Worm (Caenorhabditis elegans) whole organism, L4 larva: ENCODE data around the gene srx-59.

ENCODE experiments used
- D1046.2 ChIP-seq: fragments of 200-800 bp; sonication (Bioruptor generic); IDR thresholded peaks from 2 replicates; pipeline ENCODE4 v1.3.6; 2022; ENCODE audit warnings: missing genetic modification characterization, missing compliant biosample characterization
- F26F4.8 ChIP-seq: fragments of 200-800 bp; sonication (Bioruptor generic); conservative IDR thresholded peaks from 2 replicates; pipeline ENCODE4 v1.3.6; 2022; ENCODE audit warnings: missing genetic modification characterization, missing compliant biosample characterization
- F37D6.2 ChIP-seq: sonication (generic microtip); optimal IDR thresholded peaks from 2 replicates; lab custom pipeline; 2016; ENCODE audit warnings: mild to moderate bottlenecking, missing genetic modification characterization, missing compliant biosample characterization
- F49E8.2 ChIP-seq: sonication (generic microtip); optimal IDR thresholded peaks from 2 replicates; lab custom pipeline; 2016; ENCODE audit warnings: missing compliant biosample characterization, mild to moderate bottlenecking, missing genetic modification characterization, borderline replicate concordance
- R02D3.7 ChIP-seq: fragments of 150-350 bp; sonication (generic microtip); optimal IDR thresholded peaks from 3 replicates; lab custom pipeline; 2014; ENCODE audit warnings: missing biosample characterization, missing genetic modification characterization
- Y105C5A.15 ChIP-seq: fragments of 200-800 bp; sonication (Bioruptor generic); IDR thresholded peaks from 2 replicates; pipeline ENCODE4 v1.3.6; 2022; ENCODE audit warnings: missing genetic modification characterization, missing compliant biosample characterization
- Y75B8A.6 ChIP-seq: fragments of 200-800 bp; sonication (Bioruptor generic); IDR thresholded peaks from 2 replicates; pipeline ENCODE4 v1.3.6; 2022; ENCODE audit warnings: missing genetic modification reagents, missing genetic modification characterization, missing compliant biosample characterization
- aha-1 ChIP-seq: fragments of 150-350 bp; peaks from one replicate; lab custom pipeline; 2014; ENCODE audit warnings: missing biosample characterization, missing genetic modification characterization
- ama-1 ChIP-seq: fragments of 150-350 bp; optimal IDR thresholded peaks from 2 replicates; lab custom pipeline; 2014; ENCODE audit warnings: inconsistent platforms, mixed read lengths
- attf-4 ChIP-seq: sonication (generic microtip); optimal IDR thresholded peaks from 3 replicates; lab custom pipeline; 2017; ENCODE audit warnings: missing biosample characterization, missing genetic modification characterization
- ceh-20 ChIP-seq: fragments of 200-800 bp; sonication (Bioruptor generic); IDR thresholded peaks from 2 replicates; pipeline ENCODE4 v1.3.6; 2022; ENCODE audit warnings: missing genetic modification reagents, missing genetic modification characterization, missing compliant biosample characterization
- ceh-28 ChIP-seq: fragments of 150-350 bp; optimal IDR thresholded peaks from 2 replicates; lab custom pipeline; 2014; ENCODE audit warnings: missing biosample characterization, missing genetic modification reagents, missing genetic modification characterization
- ceh-44 ChIP-seq: fragments of 200-800 bp; sonication (Bioruptor generic); IDR thresholded peaks from 2 replicates; pipeline ENCODE4 v1.3.6; 2022; ENCODE audit warnings: missing genetic modification reagents, missing genetic modification characterization, missing compliant biosample characterization
- ceh-62 ChIP-seq: sonication (generic microtip); optimal IDR thresholded peaks from 2 replicates; lab custom pipeline; 2017; ENCODE audit warnings: missing biosample characterization, missing genetic modification characterization
- ceh-82 ChIP-seq: sonication (generic microtip); optimal IDR thresholded peaks from 2 replicates; lab custom pipeline; 2017; ENCODE audit warnings: missing biosample characterization, missing genetic modification characterization
- ces-1 ChIP-seq: fragments of 150-350 bp; sonication (generic microtip); optimal IDR thresholded peaks from 4 replicates; lab custom pipeline; 2014; ENCODE audit warnings: missing biosample characterization, missing genetic modification reagents, missing genetic modification characterization
- daf-16 ChIP-seq, 3 experiments: sonication (generic microtip); optimal IDR thresholded peaks; 2 replicates each; lab custom pipeline; 2016 to 2017; ENCODE audit warnings: missing genetic modification characterization in 3 of 3, missing genetic modification reagents in 3 of 3, mild to moderate bottlenecking in 2 of 3, missing compliant biosample characterization in 2 of 3, missing biosample characterization in 1 of 3, moderate library complexity in 1 of 3
- dmd-6 ChIP-seq: fragments of 200-800 bp; sonication (Bioruptor generic); IDR thresholded peaks from 2 replicates; pipeline ENCODE4 v1.3.6; 2022; ENCODE audit warnings: missing genetic modification reagents, missing genetic modification characterization, missing compliant biosample characterization
- dpl-1 ChIP-seq: fragments of 150-350 bp; optimal IDR thresholded peaks from 2 replicates; lab custom pipeline; 2014; ENCODE audit warnings: missing biosample characterization, missing genetic modification reagents, missing genetic modification characterization
- duxl-1 ChIP-seq: sonication (generic microtip); optimal IDR thresholded peaks from 2 replicates; lab custom pipeline; 2016; ENCODE audit warnings: mild to moderate bottlenecking, missing genetic modification characterization, moderate library complexity, missing compliant biosample characterization; ENCODE audit not compliant: poor library complexity
- dve-1 ChIP-seq: sonication (generic microtip); optimal IDR thresholded peaks from 2 replicates; lab custom pipeline; 2017; ENCODE audit warnings: antibody characterized with exemption, mild to moderate bottlenecking, missing genetic modification characterization, missing compliant biosample characterization; ENCODE audit not compliant: insufficient read depth
- fos-1 ChIP-seq: fragments of 150-350 bp; optimal IDR thresholded peaks from 2 replicates; lab custom pipeline; 2014; ENCODE audit warnings: missing biosample characterization, missing genetic modification characterization
- hlh-30 ChIP-seq: sonication (generic microtip); optimal IDR thresholded peaks from 2 replicates; lab custom pipeline; 2017; ENCODE audit warnings: antibody characterized with exemption, mild to moderate bottlenecking, missing genetic modification characterization, missing compliant biosample characterization; ENCODE audit not compliant: insufficient read depth
- lin-13 ChIP-seq: fragments of 150-350 bp; optimal IDR thresholded peaks from 2 replicates; lab custom pipeline; 2014; ENCODE audit warnings: missing biosample characterization, missing genetic modification reagents, missing genetic modification characterization
- lin-15B ChIP-seq: fragments of 150-350 bp; sonication (generic microtip); optimal IDR thresholded peaks from 3 replicates; lab custom pipeline; 2014; ENCODE audit warnings: missing biosample characterization, missing genetic modification characterization
- lin-38 ChIP-seq: fragments of 200-800 bp; sonication (Bioruptor generic); IDR thresholded peaks from 2 replicates; pipeline ENCODE4 v1.3.6; 2022; ENCODE audit warnings: missing genetic modification reagents, missing genetic modification characterization, missing compliant biosample characterization
- lin-39 ChIP-seq: fragments of 150-350 bp; optimal IDR thresholded peaks from 2 replicates; lab custom pipeline; 2014; ENCODE audit warnings: missing biosample characterization, missing genetic modification reagents, missing genetic modification characterization
- lsy-2 ChIP-seq, 2 experiments: fragments of 150-350 bp in 1 of 2; sonication (generic microtip) in 1 of 2; optimal IDR thresholded peaks; 2 replicates each; lab custom pipeline; 2014 to 2017; ENCODE audit warnings: missing biosample characterization in 2 of 2, missing genetic modification characterization in 2 of 2
- mdl-1 ChIP-seq, 2 experiments: fragments of 150-350 bp in 1 of 2; sonication (generic microtip) in 1 of 2; optimal IDR thresholded peaks; 2 replicates each; lab custom pipeline; 2014 to 2017; ENCODE audit warnings: missing biosample characterization in 2 of 2, missing genetic modification characterization in 2 of 2
- mdt-29 ChIP-seq: fragments of 200-800 bp; sonication (Bioruptor generic); IDR thresholded peaks from 2 replicates; pipeline ENCODE4 v1.3.6; 2022; ENCODE audit warnings: missing genetic modification reagents, missing genetic modification characterization, missing compliant biosample characterization
- mes-2 ChIP-seq: sonication (generic microtip); optimal IDR thresholded peaks from 2 replicates; lab custom pipeline; 2016; ENCODE audit warnings: missing genotype, mild to moderate bottlenecking, missing genetic modification characterization, missing compliant biosample characterization; ENCODE audit not compliant: poor library complexity, severe bottlenecking
- nhr-10 ChIP-seq: fragments of 150-350 bp; optimal IDR thresholded peaks from 2 replicates; lab custom pipeline; 2014; ENCODE audit warnings: missing biosample characterization, missing genetic modification characterization
- nhr-41 ChIP-seq: fragments of 200-800 bp; sonication (Bioruptor generic); IDR thresholded peaks from 2 replicates; pipeline ENCODE4 v1.3.6; 2022; ENCODE audit warnings: missing genetic modification reagents, missing genetic modification characterization, missing compliant biosample characterization
- nhr-42 ChIP-seq: fragments of 200-800 bp; sonication (Bioruptor generic); IDR thresholded peaks from 2 replicates; pipeline ENCODE4 v1.3.6; 2022; ENCODE audit warnings: missing genetic modification characterization, missing compliant biosample characterization
- nhr-48 ChIP-seq: sonication (generic microtip); optimal IDR thresholded peaks from 2 replicates; lab custom pipeline; 2016; ENCODE audit warnings: mild to moderate bottlenecking, missing genetic modification characterization, missing compliant biosample characterization
- nhr-6 ChIP-seq: fragments of 150-350 bp; optimal IDR thresholded peaks from 2 replicates; lab custom pipeline; 2014; ENCODE audit warnings: missing biosample characterization, missing genetic modification characterization
- pqm-1 ChIP-seq: sonication (generic microtip); optimal IDR thresholded peaks from 2 replicates; lab custom pipeline; 2017; ENCODE audit warnings: missing biosample characterization, missing genetic modification characterization
- set-16 ChIP-seq: fragments of 200-800 bp; sonication (Bioruptor generic); IDR thresholded peaks from 2 replicates; pipeline ENCODE4 v1.3.6; 2022; ENCODE audit warnings: missing genetic modification reagents, missing genetic modification characterization, missing compliant biosample characterization
- skn-1 ChIP-seq: fragments of 150-350 bp; optimal IDR thresholded peaks from 2 replicates; lab custom pipeline; 2014; ENCODE audit warnings: missing biosample characterization, missing genetic modification characterization
- spr-3 ChIP-seq: fragments of 200-800 bp; sonication (Bioruptor generic); optimal IDR thresholded peaks from 2 replicates; lab custom pipeline; 2018; ENCODE audit warnings: mild to moderate bottlenecking, missing genetic modification characterization, missing compliant biosample characterization
- zfp-3 ChIP-seq: fragments of 200-800 bp; sonication (Bioruptor generic); conservative IDR thresholded peaks from 2 replicates; pipeline ENCODE4 v1.3.6; 2022; ENCODE audit warnings: missing genetic modification reagents, missing genetic modification characterization, missing compliant biosample characterization

Gene srx-59

ce11 chrV:6998303-6998884 is 26.7 kb downstream of the srx-59 start, which contains the start of gene nhr-42 (continued):
- no peak for TF ChIP-seq R02D3.7
- no peak for TF ChIP-seq ceh-82 (tag; lab: Kevin White, UChicago)
- no peak for TF ChIP-seq nhr-6
- no peak for TF ChIP-seq ces-1
- TF ChIP-seq nhr-42: no peak
- TF ChIP-seq ceh-20 (GFP tag; lab: Robert Waterston, UW): no peak
- TF ChIP-seq ceh-62 (tag; lab: Kevin White, UChicago): no peak
- no peak for TF ChIP-seq nhr-10 (tag; lab: Kevin White, UChicago)
- peak; percentile 22 for TF ChIP-seq pqm-1 (tag; lab: Kevin White, UChicago)
- no peak for TF ChIP-seq mdt-29 (GFP tag; lab: Robert Waterston, UW)
- peak in 1 of 2 experiments; percentile 20 for TF ChIP-seq lsy-2 (tag; optimal IDR thresholded peaks at IDR 0.05; lab: Kevin White, UChicago)
- no peak for TF ChIP-seq lin-15B (tag; lab: Kevin White, UChicago)
- no peak for TF ChIP-seq spr-3 (GFP tag; lab: Kevin White, UChicago)
- no peak for TF ChIP-seq D1046.2 (GFP tag; lab: Robert Waterston, UW)
- TF ChIP-seq Y75B8A.6 (GFP tag; lab: Robert Waterston, UW): no peak
- TF ChIP-seq nhr-48 (tag; lab: Kevin White, UChicago): no peak
- TF ChIP-seq mdl-1 (tag; optimal IDR thresholded peaks at IDR 0.05; lab: Kevin White, UChicago): peak in 1 of 2 experiments; percentile 83
- TF ChIP-seq dpl-1 (GFP tag; lab: Kevin White, UChicago): no peak
- TF ChIP-seq ama-1: no peak
- TF ChIP-seq attf-4 (tag; lab: Kevin White, UChicago): no peak
- TF ChIP-seq duxl-1 (tag; lab: Kevin White, UChicago): no peak
- TF ChIP-seq Y105C5A.15 (GFP tag; lab: Robert Waterston, UW): no peak
- no peak for TF ChIP-seq F26F4.8 (GFP tag; lab: Robert Waterston, UW)
- TF ChIP-seq ceh-44 (GFP tag; lab: Robert Waterston, UW): no peak
- no peak for TF ChIP-seq mes-2 (tag; lab: Kevin White, UChicago)
- no peak for TF ChIP-seq F49E8.2 (tag; lab: Kevin White, UChicago)
- no peak for TF ChIP-seq lin-39 (tag; lab: Kevin White, UChicago)
- TF ChIP-seq ceh-28 (tag; lab: Kevin White, UChicago): no peak
- no peak for TF ChIP-seq F37D6.2 (tag; lab: Kevin White, UChicago)
- TF ChIP-seq zfp-3 (GFP tag; lab: Robert Waterston, UW): no peak
- TF ChIP-seq aha-1 (tag; lab: Kevin White, UChicago): peak; percentile 73
- peak; percentile 39 for TF ChIP-seq hlh-30 (tag; lab: Kevin White, UChicago)
- no peak for TF ChIP-seq nhr-41 (GFP tag; lab: Robert Waterston, UW)
- TF ChIP-seq lin-38 (GFP tag; lab: Robert Waterston, UW): no peak
- no peak for TF ChIP-seq fos-1 (tag; lab: Kevin White, UChicago)
- no peak for TF ChIP-seq skn-1 (tag; lab: Kevin White, UChicago)

ce11 chrV:7000734-7001133 is 29.1 kb downstream of the srx-59 start:
- TF ChIP-seq daf-16 (GFP tag; optimal IDR thresholded peaks at IDR 0.05; lab: Kevin White, UChicago) (no peak), daf-16 (tag; optimal IDR thresholded peaks at IDR 0.05; lab: Kevin White, UChicago) (peak; percentile 50), nhr-41 (GFP tag; lab: Robert Waterston, UW) (no peak), set-16 (GFP tag; lab: Robert Waterston, UW) (no peak), dmd-6 (GFP tag; lab: Robert Waterston, UW) (0 out of 2 replicates have a peak, but pooled peaks have one; percentile 14), lin-15B (tag; lab: Kevin White, UChicago) (no peak), dve-1 (tag; lab: Kevin White, UChicago) (peak; percentile 21), lin-13 (no peak)
